Worm (Caenorhabditis elegans): ENCODE measurements around the gene gpa-11.

Gene gpa-11

ce11 chrII:4246897-4247296, at the start of gene gpa-11:
gpa-11 (plus strand) TSS chrII:4247197.
- TF ChIP-seq unc-39 (tag; optimal IDR thresholded peaks at IDR 0.05) = no peak
- TF ChIP-seq tbx-2 (tag; optimal IDR thresholded peaks at IDR 0.05) = no peak
- no peak for TF ChIP-seq nhr-43 (tag; optimal IDR thresholded peaks at IDR 0.05; ENCODE audit: poor library complexity, severe bottlenecking)
- no peak for TF ChIP-seq ztf-11 (tag; optimal IDR thresholded peaks at IDR 0.05)
- TF ChIP-seq nhr-237 (tag; optimal IDR thresholded peaks at IDR 0.05) = no peak
- no peak for TF ChIP-seq elt-2 (tag; optimal IDR thresholded peaks at IDR 0.05)
- no peak for TF ChIP-seq ceh-9 (tag; optimal IDR thresholded peaks at IDR 0.05)
- no peak for TF ChIP-seq zag-1 (tag; optimal IDR thresholded peaks at IDR 0.05)
- TF ChIP-seq daf-12 (tag; optimal IDR thresholded peaks at IDR 0.05) = no peak
- TF ChIP-seq jun-1 (tag; optimal IDR thresholded peaks at IDR 0.05) = no peak
- no peak for TF ChIP-seq ztf-4 (tag; optimal IDR thresholded peaks at IDR 0.05)
- no peak for TF ChIP-seq fkh-10 (GFP tag; optimal IDR thresholded peaks at IDR 0.05)
- no peak for TF ChIP-seq lin-39 (tag; optimal IDR thresholded peaks at IDR 0.05)
- TF ChIP-seq R02D3.7 (tag; optimal IDR thresholded peaks at IDR 0.05) = no peak
- no peak for TF ChIP-seq eor-1 (tag; optimal IDR thresholded peaks at IDR 0.05)
- no peak for TF ChIP-seq pha-4 (tag; optimal IDR thresholded peaks at IDR 0.05)
- no peak for TF ChIP-seq ama-1 (optimal IDR thresholded peaks at IDR 0.05)
- TF ChIP-seq nhr-12 (tag; optimal IDR thresholded peaks at IDR 0.05) = no peak
- TF ChIP-seq ceh-28 (tag; optimal IDR thresholded peaks at IDR 0.05) = no peak
- TF ChIP-seq nhr-11 (tag; optimal IDR thresholded peaks at IDR 0.05) = no peak

- peak; percentile 51 for TF ChIP-seq nhr-23 (tag; optimal IDR thresholded peaks at IDR 0.05)
These were observed 44.4 kb upstream of the gpa-11 start for ce11 chrII:4202633-4203032.

ce11 chrII:4203729-4204184, 43.2 kb upstream of the gpa-11 start, which contains the start of gene mth-1:
mth-1 (minus strand) TSS chrII:4203779.
- TF ChIP-seq ceh-16 (tag; optimal IDR thresholded peaks at IDR 0.05) = no peak
- no peak for TF ChIP-seq ceh-28 (tag; optimal IDR thresholded peaks at IDR 0.05)
- TF ChIP-seq mml-1 (tag; optimal IDR thresholded peaks at IDR 0.05) = no peak
- no peak for TF ChIP-seq egl-5 (tag; optimal IDR thresholded peaks at IDR 0.05)
- TF ChIP-seq ama-1 (optimal IDR thresholded peaks at IDR 0.05) = no peak
- no peak for TF ChIP-seq daf-12 (tag; optimal IDR thresholded peaks at IDR 0.05)
- TF ChIP-seq nhr-237 (tag; optimal IDR thresholded peaks at IDR 0.05) = no peak
- peak; percentile 85 for TF ChIP-seq elt-2 (tag; optimal IDR thresholded peaks at IDR 0.05)
- TF ChIP-seq lsy-12 (tag; optimal IDR thresholded peaks at IDR 0.05) = no peak
- peak; percentile 39 for TF ChIP-seq pqm-1 (tag; optimal IDR thresholded peaks at IDR 0.05)
- TF ChIP-seq zag-1 (tag; optimal IDR thresholded peaks at IDR 0.05) = no peak
- TF ChIP-seq nhr-25 (tag; optimal IDR thresholded peaks at IDR 0.05) = no peak
- TF ChIP-seq snpc-4 (tag; optimal IDR thresholded peaks at IDR 0.05) = no peak
- TF ChIP-seq jun-1 (tag; optimal IDR thresholded peaks at IDR 0.05) = no peak
- TF ChIP-seq unc-62 (GFP tag; optimal IDR thresholded peaks at IDR 0.05) = no peak
- TF ChIP-seq tbx-2 (tag; optimal IDR thresholded peaks at IDR 0.05) = no peak
- no peak for TF ChIP-seq fkh-10 (GFP tag; optimal IDR thresholded peaks at IDR 0.05)

ce11 chrII:4209071-4209747, 37.8 kb upstream of the gpa-11 start, which contains the start of gene F31D5.6:
F31D5.6 (plus strand) TSS chrII:4209697.
- TF ChIP-seq sea-2 (GFP tag; optimal IDR thresholded peaks at IDR 0.05) = no peak
- no peak for TF ChIP-seq nhr-43 (tag; optimal IDR thresholded peaks at IDR 0.05; ENCODE audit: poor library complexity, severe bottlenecking)
- TF ChIP-seq hmg-11 (tag; optimal IDR thresholded peaks at IDR 0.05) = no peak
- TF ChIP-seq eor-1 (tag; optimal IDR thresholded peaks at IDR 0.05) = no peak
- TF ChIP-seq nhr-12 (tag; optimal IDR thresholded peaks at IDR 0.05) = no peak
- TF ChIP-seq unc-39 (tag; optimal IDR thresholded peaks at IDR 0.05) = no peak
- no peak for TF ChIP-seq ZK546.5 (tag; optimal IDR thresholded peaks at IDR 0.05)
- TF ChIP-seq aly-2 (tag; optimal IDR thresholded peaks at IDR 0.05) = no peak
- no peak for TF ChIP-seq nhr-77 (tag; optimal IDR thresholded peaks at IDR 0.05)
- no peak for TF ChIP-seq mdl-1 (tag; optimal IDR thresholded peaks at IDR 0.05)
- no peak for TF ChIP-seq lin-15B (tag; optimal IDR thresholded peaks at IDR 0.05)
- no peak for TF ChIP-seq fos-1 (tag; optimal IDR thresholded peaks at IDR 0.05)
- no peak for TF ChIP-seq nhr-23 (tag; optimal IDR thresholded peaks at IDR 0.05)

Data from whole organism, L3 larva.